Worm (Caenorhabditis elegans) whole organism, L4 larva: ENCODE results near the gene nep-16.

ENCODE experiments used
- F26F4.8 ChIP-seq: fragments of 200-800 bp; sonication (Bioruptor generic); conservative IDR thresholded peaks from 2 replicates; pipeline ENCODE4 v1.3.6; 2022; ENCODE audit warnings: missing genetic modification characterization, missing compliant biosample characterization
- F49E8.2 ChIP-seq: sonication (generic microtip); optimal IDR thresholded peaks from 2 replicates; lab custom pipeline; 2016; ENCODE audit warnings: missing compliant biosample characterization, mild to moderate bottlenecking, missing genetic modification characterization, borderline replicate concordance
- R02D3.7 ChIP-seq: fragments of 150-350 bp; sonication (generic microtip); optimal IDR thresholded peaks from 3 replicates; lab custom pipeline; 2014; ENCODE audit warnings: missing biosample characterization, missing genetic modification characterization
- ZK337.2 ChIP-seq: fragments of 200-800 bp; sonication (Bioruptor generic); IDR thresholded peaks from 2 replicates; pipeline ENCODE4 v1.3.6; 2022; ENCODE audit warnings: missing genetic modification reagents, missing genetic modification characterization, missing compliant biosample characterization
- aha-1 ChIP-seq: fragments of 150-350 bp; peaks from one replicate; lab custom pipeline; 2014; ENCODE audit warnings: missing biosample characterization, missing genetic modification characterization
- aly-2 ChIP-seq: sonication (generic microtip); optimal IDR thresholded peaks from 2 replicates; lab custom pipeline; 2018; ENCODE audit warnings: missing biosample characterization, missing genetic modification characterization
- ceh-20 ChIP-seq: fragments of 200-800 bp; sonication (Bioruptor generic); IDR thresholded peaks from 2 replicates; pipeline ENCODE4 v1.3.6; 2022; ENCODE audit warnings: missing genetic modification reagents, missing genetic modification characterization, missing compliant biosample characterization
- ceh-28 ChIP-seq: fragments of 150-350 bp; optimal IDR thresholded peaks from 2 replicates; lab custom pipeline; 2014; ENCODE audit warnings: missing biosample characterization, missing genetic modification reagents, missing genetic modification characterization
- ceh-44 ChIP-seq: fragments of 200-800 bp; sonication (Bioruptor generic); IDR thresholded peaks from 2 replicates; pipeline ENCODE4 v1.3.6; 2022; ENCODE audit warnings: missing genetic modification reagents, missing genetic modification characterization, missing compliant biosample characterization
- ceh-62 ChIP-seq: sonication (generic microtip); optimal IDR thresholded peaks from 2 replicates; lab custom pipeline; 2017; ENCODE audit warnings: missing biosample characterization, missing genetic modification characterization
- ceh-82 ChIP-seq: sonication (generic microtip); optimal IDR thresholded peaks from 2 replicates; lab custom pipeline; 2017; ENCODE audit warnings: missing biosample characterization, missing genetic modification characterization
- ces-1 ChIP-seq: fragments of 150-350 bp; sonication (generic microtip); optimal IDR thresholded peaks from 4 replicates; lab custom pipeline; 2014; ENCODE audit warnings: missing biosample characterization, missing genetic modification reagents, missing genetic modification characterization
- ctbp-1 ChIP-seq: fragments of 200-800 bp; sonication (Bioruptor generic); IDR thresholded peaks from 2 replicates; pipeline ENCODE4 v1.3.6; 2022; ENCODE audit warnings: missing genetic modification reagents, missing genetic modification characterization, missing compliant biosample characterization
- daf-12 ChIP-seq: fragments of 150-350 bp; optimal IDR thresholded peaks from 2 replicates; lab custom pipeline; 2014; ENCODE audit warnings: missing biosample characterization, missing genetic modification reagents, missing genetic modification characterization
- daf-16 ChIP-seq, 3 experiments: sonication (generic microtip); optimal IDR thresholded peaks; 2 replicates each; lab custom pipeline; 2016 to 2017; ENCODE audit warnings: missing genetic modification characterization in 3 of 3, missing genetic modification reagents in 3 of 3, mild to moderate bottlenecking in 2 of 3, missing compliant biosample characterization in 2 of 3, missing biosample characterization in 1 of 3, moderate library complexity in 1 of 3
- daf-8 ChIP-seq: fragments of 200-800 bp; sonication (Bioruptor generic); IDR thresholded peaks from 2 replicates; pipeline ENCODE4 v1.3.6; 2022; ENCODE audit warnings: missing genetic modification characterization, missing compliant biosample characterization
- dmd-6 ChIP-seq: fragments of 200-800 bp; sonication (Bioruptor generic); IDR thresholded peaks from 2 replicates; pipeline ENCODE4 v1.3.6; 2022; ENCODE audit warnings: missing genetic modification reagents, missing genetic modification characterization, missing compliant biosample characterization
- dmd-8 ChIP-seq: fragments of 200-800 bp; sonication (Bioruptor generic); IDR thresholded peaks from 2 replicates; pipeline ENCODE4 v1.3.6; 2022; ENCODE audit warnings: missing genetic modification characterization, missing compliant biosample characterization
- dpl-1 ChIP-seq: fragments of 150-350 bp; optimal IDR thresholded peaks from 2 replicates; lab custom pipeline; 2014; ENCODE audit warnings: missing biosample characterization, missing genetic modification reagents, missing genetic modification characterization
- egl-27 ChIP-seq: sonication (generic microtip); optimal IDR thresholded peaks from 3 replicates; lab custom pipeline; 2017; ENCODE audit warnings: missing biosample characterization, missing genetic modification reagents, missing genetic modification characterization
- egl-43 ChIP-seq: fragments of 200-800 bp; sonication (Bioruptor generic); IDR thresholded peaks from 2 replicates; pipeline ENCODE4 v1.3.6; 2022; ENCODE audit warnings: missing genetic modification reagents, missing genetic modification characterization, missing compliant biosample characterization
- hlh-11 ChIP-seq: fragments of 200-800 bp; sonication (Bioruptor generic); optimal IDR thresholded peaks from 2 replicates; lab custom pipeline; 2018; ENCODE audit warnings: mild to moderate bottlenecking, missing genetic modification characterization, missing compliant biosample characterization
- hlh-30 ChIP-seq: sonication (generic microtip); optimal IDR thresholded peaks from 2 replicates; lab custom pipeline; 2017; ENCODE audit warnings: antibody characterized with exemption, mild to moderate bottlenecking, missing genetic modification characterization, missing compliant biosample characterization; ENCODE audit not compliant: insufficient read depth
- lin-1 ChIP-seq: fragments of 200-800 bp; sonication (Bioruptor generic); IDR thresholded peaks from 2 replicates; pipeline ENCODE4 v1.3.6; 2022; ENCODE audit warnings: missing genetic modification reagents, missing genetic modification characterization, missing compliant biosample characterization
- lin-38 ChIP-seq: fragments of 200-800 bp; sonication (Bioruptor generic); IDR thresholded peaks from 2 replicates; pipeline ENCODE4 v1.3.6; 2022; ENCODE audit warnings: missing genetic modification reagents, missing genetic modification characterization, missing compliant biosample characterization
- lir-3 ChIP-seq: sonication (generic microtip); optimal IDR thresholded peaks from 2 replicates; lab custom pipeline; 2016; ENCODE audit warnings: mild to moderate bottlenecking, missing genetic modification characterization, missing compliant biosample characterization
- mdt-29 ChIP-seq: fragments of 200-800 bp; sonication (Bioruptor generic); IDR thresholded peaks from 2 replicates; pipeline ENCODE4 v1.3.6; 2022; ENCODE audit warnings: missing genetic modification reagents, missing genetic modification characterization, missing compliant biosample characterization
- mes-2 ChIP-seq: sonication (generic microtip); optimal IDR thresholded peaks from 2 replicates; lab custom pipeline; 2016; ENCODE audit warnings: missing genotype, mild to moderate bottlenecking, missing genetic modification characterization, missing compliant biosample characterization; ENCODE audit not compliant: poor library complexity, severe bottlenecking
- mxl-2 ChIP-seq: fragments of 200-800 bp; sonication (Bioruptor generic); conservative IDR thresholded peaks from 2 replicates; pipeline ENCODE4 v1.3.6; 2022; ENCODE audit warnings: missing genetic modification reagents, missing genetic modification characterization, missing compliant biosample characterization
- mxl-3 ChIP-seq: fragments of 200-800 bp; sonication (Bioruptor generic); optimal IDR thresholded peaks from 2 replicates; lab custom pipeline; 2018; ENCODE audit warnings: mild to moderate bottlenecking, missing genetic modification characterization, missing compliant biosample characterization
- nhr-102 ChIP-seq: sonication (generic microtip); optimal IDR thresholded peaks from 2 replicates; lab custom pipeline; 2016; ENCODE audit warnings: mild to moderate bottlenecking, missing genetic modification characterization, moderate library complexity, missing compliant biosample characterization
- nhr-111 ChIP-seq: fragments of 200-800 bp; sonication (Bioruptor generic); optimal IDR thresholded peaks from 2 replicates; lab custom pipeline; 2018; ENCODE audit warnings: mild to moderate bottlenecking, missing genetic modification characterization, missing compliant biosample characterization
- nhr-25 ChIP-seq: sonication (generic microtip); optimal IDR thresholded peaks from 2 replicates; lab custom pipeline; 2017; ENCODE audit warnings: missing genetic modification characterization, mild to moderate bottlenecking, missing compliant biosample characterization, antibody characterized with exemption, moderate library complexity, borderline replicate concordance; ENCODE audit not compliant: insufficient read depth
- nhr-6 ChIP-seq: fragments of 150-350 bp; optimal IDR thresholded peaks from 2 replicates; lab custom pipeline; 2014; ENCODE audit warnings: missing biosample characterization, missing genetic modification characterization
- pqm-1 ChIP-seq: sonication (generic microtip); optimal IDR thresholded peaks from 2 replicates; lab custom pipeline; 2017; ENCODE audit warnings: missing biosample characterization, missing genetic modification characterization
- skn-1 ChIP-seq: fragments of 150-350 bp; optimal IDR thresholded peaks from 2 replicates; lab custom pipeline; 2014; ENCODE audit warnings: missing biosample characterization, missing genetic modification characterization
- tag-97 ChIP-seq: fragments of 200-800 bp; sonication (Bioruptor generic); IDR thresholded peaks from 2 replicates; pipeline ENCODE4 v1.3.6; 2022; ENCODE audit warnings: missing genetic modification characterization, missing compliant biosample characterization
- unc-62 ChIP-seq, 3 experiments: fragments of 150-350 bp in 1 of 3; sonication (generic microtip); optimal IDR thresholded peaks in 2 of 3; peaks in 1 of 3; 1 replicate in 1 of 3; 2 replicates in 2 of 3; lab custom pipeline; 2014 to 2017; ENCODE audit warnings: missing biosample characterization in 3 of 3, missing genetic modification characterization in 3 of 3, missing genetic modification reagents in 3 of 3, missing genotype in 1 of 3
- vab-7 ChIP-seq: fragments of 200-800 bp; sonication (Bioruptor generic); IDR thresholded peaks from 2 replicates; pipeline ENCODE4 v1.3.6; 2022; ENCODE audit warnings: missing genetic modification reagents, missing genetic modification characterization, missing compliant biosample characterization
- zag-1 ChIP-seq: fragments of 150-350 bp; optimal IDR thresholded peaks from 2 replicates; lab custom pipeline; 2014; ENCODE audit warnings: missing biosample characterization, missing genetic modification characterization
- zfp-2 ChIP-seq: sonication (generic microtip); optimal IDR thresholded peaks from 2 replicates; lab custom pipeline; 2016; ENCODE audit warnings: mild to moderate bottlenecking, missing genetic modification characterization, missing compliant biosample characterization
- zip-11 ChIP-seq: fragments of 200-800 bp; sonication (Bioruptor generic); IDR thresholded peaks from 2 replicates; pipeline ENCODE4 v1.3.6; 2022; ENCODE audit warnings: missing genetic modification characterization, missing compliant biosample characterization
- zip-2 ChIP-seq: fragments of 150-350 bp; optimal IDR thresholded peaks from 2 replicates; lab custom pipeline; 2014; ENCODE audit warnings: missing biosample characterization, missing genetic modification characterization

Gene nep-16

DNA sequence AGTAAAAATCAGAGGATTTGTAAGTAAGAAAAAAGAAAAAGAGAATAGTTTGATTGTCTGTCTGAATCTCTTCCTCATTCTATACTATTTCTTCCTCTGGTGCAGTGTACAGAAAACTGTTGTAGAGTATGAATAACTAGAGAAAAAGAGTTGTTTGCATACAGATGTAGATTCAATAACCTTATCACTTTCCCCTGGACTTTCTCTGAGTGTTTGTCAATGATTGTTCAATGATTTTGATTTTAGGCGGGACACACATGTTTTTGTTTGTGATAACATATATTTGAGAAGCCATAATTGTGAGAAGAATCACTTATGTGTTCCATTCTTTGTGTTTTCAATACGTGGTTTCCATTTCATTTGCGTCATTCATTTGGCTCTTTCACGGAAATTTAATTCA is 37.5 kb upstream of the nep-16 start (continued):
- TF ChIP-seq F49E8.2 = no peak
- TF ChIP-seq ceh-82 (tag; lab: Kevin White, UChicago) = no peak
- TF ChIP-seq daf-16 (GFP tag; optimal IDR thresholded peaks at IDR 0.05; lab: Kevin White, UChicago) = no peak
- TF ChIP-seq daf-16 (tag; optimal IDR thresholded peaks at IDR 0.05; lab: Kevin White, UChicago) = peak; percentile 91
- no peak for TF ChIP-seq tag-97 (GFP tag; lab: Robert Waterston, UW)

DNA sequence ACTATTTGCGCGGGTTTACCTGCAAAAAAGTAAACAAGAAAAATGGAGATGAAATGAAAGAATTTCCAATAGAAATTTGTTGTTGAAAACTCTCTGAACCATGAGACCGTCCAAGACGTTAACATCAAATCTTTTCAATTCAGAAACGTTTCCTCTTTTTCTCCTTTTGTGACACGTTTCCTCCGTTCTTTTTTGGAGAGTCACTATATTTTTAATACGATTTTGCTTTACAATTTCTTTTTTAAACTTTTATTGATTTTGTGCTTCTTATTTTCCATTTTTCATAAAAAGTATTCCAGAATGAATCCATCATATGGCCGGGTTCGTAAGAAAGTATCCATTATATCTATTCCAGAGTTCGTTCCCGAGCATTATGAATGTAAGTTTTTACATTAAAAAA is 33.2 kb upstream of the nep-16 start, which contains the start of gene itr-1:
Gene itr-1 (plus strand): TSS at position 301 of the 400 bp plus-strand sequence.
- TF ChIP-seq lin-1 (no peak), zfp-2 (tag; lab: Kevin White, UChicago) (no peak), F26F4.8 (no peak), zip-2 (tag; lab: Kevin White, UChicago) (no peak), mdt-29 (GFP tag; lab: Robert Waterston, UW) (no peak)
- TF ChIP-seq, all 104 proteins: peak for 0

DNA sequence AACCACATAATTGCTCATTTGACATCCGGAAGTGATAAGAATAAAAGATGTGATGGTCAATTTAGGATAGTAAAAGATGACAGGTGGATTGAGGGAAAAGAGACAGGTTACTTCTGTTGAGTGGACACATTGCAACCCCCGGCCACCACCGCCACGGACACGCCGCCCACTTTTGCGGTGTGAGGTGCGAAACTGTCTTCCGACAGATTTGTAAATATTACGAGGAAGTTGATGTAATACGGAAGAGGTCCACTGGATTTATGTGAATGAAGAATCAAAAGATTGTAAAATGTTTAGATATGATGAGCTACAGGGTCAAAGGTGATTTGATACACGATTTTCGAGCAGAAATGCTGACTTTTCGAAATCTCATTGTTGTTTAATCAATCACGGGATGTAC is 31.2 kb upstream of the nep-16 start, which contains the start of gene C08G9.2:
Gene C08G9.2 (minus strand): TSS at position 101 of the 400 bp plus-strand sequence.
- TF ChIP-seq hlh-11 (tag; lab: Kevin White, UChicago) (no peak), nhr-111 (no peak), mes-2 (tag; lab: Kevin White, UChicago) (no peak), aha-1 (tag; lab: Kevin White, UChicago) (peak; percentile 40), ceh-62 (no peak), pqm-1 (tag; lab: Kevin White, UChicago) (no peak), mxl-2 (GFP tag; lab: Robert Waterston, UW) (no peak), unc-62 (GFP tag; optimal IDR thresholded peaks at IDR 0.05 in 1 of 2; lab: Kevin White, UChicago) (no peak), unc-62 (tag; optimal IDR thresholded peaks at IDR 0.05; lab: Kevin White, UChicago) (no peak)

DNA sequence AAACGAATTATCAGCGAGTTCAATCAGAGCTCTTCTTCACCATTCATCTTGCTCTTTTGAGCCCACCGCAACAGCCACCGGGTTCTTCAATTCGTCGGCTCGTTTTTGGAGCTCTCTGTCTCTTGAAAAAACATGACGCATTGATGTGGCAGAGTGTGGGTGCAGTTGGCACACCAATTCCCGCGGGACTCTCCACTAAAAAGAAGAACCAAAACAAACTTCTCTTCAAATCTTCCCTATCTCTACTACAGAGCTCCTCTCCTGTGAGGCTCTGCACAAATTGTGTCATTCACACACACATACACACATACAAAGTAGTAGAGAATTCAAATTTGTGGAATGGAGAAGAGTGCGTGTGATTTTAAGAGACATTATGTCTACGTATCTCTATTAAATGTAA is 21.3 kb upstream of the nep-16 start:
- no peak for TF ChIP-seq nhr-25
- no peak for TF ChIP-seq skn-1 (tag; lab: Kevin White, UChicago)
- TF ChIP-seq aly-2 (tag; lab: Kevin White, UChicago) = no peak
- TF ChIP-seq hlh-30 (tag; lab: Kevin White, UChicago) = no peak
- TF ChIP-seq zip-2 (tag; lab: Kevin White, UChicago) = no peak
- TF ChIP-seq daf-8 (GFP tag; lab: Robert Waterston, UW) = no peak
- no peak for TF ChIP-seq vab-7 (GFP tag; lab: Robert Waterston, UW)
- no peak for TF ChIP-seq tag-97 (GFP tag; lab: Robert Waterston, UW)
- TF ChIP-seq ceh-28 (tag; lab: Kevin White, UChicago) = no peak
- TF ChIP-seq dpl-1 (GFP tag; lab: Kevin White, UChicago) = no peak
- TF ChIP-seq lin-38 (GFP tag; lab: Robert Waterston, UW) = no peak
- TF ChIP-seq daf-12 (tag; lab: Kevin White, UChicago) = no peak
- peak; percentile 38; the same call in 1 of the 2 replicates for TF ChIP-seq ceh-20
- TF ChIP-seq ZK337.2 (GFP tag; lab: Robert Waterston, UW) = no peak
- TF ChIP-seq egl-43 (GFP tag; lab: Robert Waterston, UW) = no peak
- peak in 1 of 2 experiments; percentile 82 for TF ChIP-seq unc-62 (GFP tag; optimal IDR thresholded peaks at IDR 0.05 in 1 of 2; lab: Kevin White, UChicago)
- no peak for TF ChIP-seq unc-62 (tag; optimal IDR thresholded peaks at IDR 0.05; lab: Kevin White, UChicago)
- no peak for TF ChIP-seq zag-1 (tag; lab: Kevin White, UChicago)
- TF ChIP-seq ces-1 (GFP tag; lab: Kevin White, UChicago) = no peak
- no peak for TF ChIP-seq zip-11 (GFP tag; lab: Robert Waterston, UW)
- no peak for TF ChIP-seq pqm-1 (tag; lab: Kevin White, UChicago)
- TF ChIP-seq R02D3.7 (tag; lab: Kevin White, UChicago) = no peak
- no peak for TF ChIP-seq daf-16 (GFP tag; optimal IDR thresholded peaks at IDR 0.05; lab: Kevin White, UChicago)
- no peak for TF ChIP-seq daf-16 (tag; optimal IDR thresholded peaks at IDR 0.05; lab: Kevin White, UChicago)
- TF ChIP-seq dmd-8 (GFP tag; lab: Robert Waterston, UW) = no peak
- TF ChIP-seq zfp-2 (tag; lab: Kevin White, UChicago) = no peak
- no peak for TF ChIP-seq nhr-102 (tag; lab: Kevin White, UChicago)
- TF ChIP-seq dmd-6 (GFP tag; lab: Robert Waterston, UW) = no peak
- TF ChIP-seq egl-27 (tag; lab: Kevin White, UChicago) = no peak
- TF ChIP-seq ctbp-1 (GFP tag; lab: Robert Waterston, UW) = 0 out of 2 replicates have a peak, but pooled peaks have one; percentile 31
- TF ChIP-seq nhr-6 (tag; lab: Kevin White, UChicago) = no peak
- TF ChIP-seq lir-3 (tag; lab: Kevin White, UChicago) = no peak
- no peak for TF ChIP-seq mxl-3
- no peak for TF ChIP-seq F26F4.8
- no peak for TF ChIP-seq ceh-44
- TF ChIP-seq aha-1 (tag; lab: Kevin White, UChicago) = peak; percentile 97
